Fruit fly (Drosophila melanogaster): ENCODE results near the gene PIG-P.

Gene PIG-P

DNA sequence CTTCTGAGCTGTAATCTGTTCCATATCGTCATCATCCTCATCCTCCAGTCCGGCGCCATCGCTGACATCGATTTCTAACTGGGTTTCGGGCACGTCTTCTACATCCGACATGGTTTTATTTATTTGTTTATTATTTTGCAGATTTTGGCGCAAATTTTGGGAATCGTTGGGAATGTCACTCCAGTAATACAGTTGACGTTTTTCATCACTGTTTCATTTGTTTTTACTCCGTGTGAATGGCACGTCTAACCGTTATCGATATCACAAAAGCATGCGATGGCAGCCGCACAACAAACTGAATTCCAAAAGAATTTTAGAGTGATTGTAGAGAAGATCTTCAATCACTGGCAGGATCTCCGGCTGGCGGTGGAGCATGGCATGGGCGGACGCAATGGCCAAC lies 1.6 kb downstream of the PIG-P start, which contains the start of the genes Sld5 and CG14543 (continued):
- TF ChIP-seq CG4707 (GFP tag; optimal IDR thresholded peaks at IDR 0.05) (no peak), klu (GFP tag; IDR thresholded peaks at IDR 0.05) (no peak), crol (GFP tag; IDR thresholded peaks at IDR 0.05) (no peak), mld (GFP tag; IDR thresholded peaks at IDR 0.05; ENCODE audit: partially characterized antibody) (0 out of 3 replicates have a peak, but pooled peaks have one; percentile 9), H15 (GFP tag; IDR thresholded peaks at IDR 0.05) (no peak), dpn (GFP tag; optimal IDR thresholded peaks at IDR 0.05) (peak; percentile 18 to 20), gt (GFP tag; IDR thresholded peaks at IDR 0.05) (no peak), tll (GFP tag; optimal IDR thresholded peaks at IDR 0.05) (no peak), CG14965 (GFP tag; optimal IDR thresholded peaks at IDR 0.05; ENCODE audit: borderline replicate concordance) (no peak), CG17385 (GFP tag; optimal IDR thresholded peaks at IDR 0.05) (peak; percentile 45), sr (GFP tag; IDR thresholded peaks at IDR 0.05) (no peak), CG6689 (GFP tag; IDR thresholded peaks at IDR 0.05) (peak; percentile 27; the same call in 1 of the 2 replicates), slou (GFP tag; optimal IDR thresholded peaks at IDR 0.05) (no peak), luna (GFP tag; optimal IDR thresholded peaks at IDR 0.05) (no peak), CG12155 (GFP tag; optimal IDR thresholded peaks at IDR 0.05) (peak; percentile 12), CG17802 (tag; optimal IDR thresholded peaks at IDR 0.05) (no peak), CG8924 (tag; optimal IDR thresholded peaks at IDR 0.05) (peak; percentile 13), CG17829 (tag; optimal IDR thresholded peaks at IDR 0.05) (peak; percentile 20), D (optimal IDR thresholded peaks at IDR 0.05) (no peak), D (GFP tag; optimal IDR thresholded peaks at IDR 0.05) (no peak), CG10321 (GFP tag; IDR thresholded peaks at IDR 0.05) (no peak), CG12104 (GFP tag; optimal IDR thresholded peaks at IDR 0.05) (no peak), pho (GFP tag; optimal IDR thresholded peaks at IDR 0.05) (no peak), stwl (tag; optimal IDR thresholded peaks at IDR 0.05) (peak; percentile 69), twi (tag; optimal IDR thresholded peaks at IDR 0.05) (no peak), CG34376 (GFP tag; optimal IDR thresholded peaks at IDR 0.05) (no peak), CG3726 (GFP tag; IDR thresholded peaks at IDR 0.05) (no peak), bcd (GFP tag; optimal IDR thresholded peaks at IDR 0.05) (peak; percentile 6), CrebB (tag; optimal IDR thresholded peaks at IDR 0.05) (no peak), maf-S (GFP tag; optimal IDR thresholded peaks at IDR 0.05) (no peak), Atf3 (GFP tag; optimal IDR thresholded peaks at IDR 0.05) (no peak), CG33213 (GFP tag; optimal IDR thresholded peaks at IDR 0.05) (peak; percentile 42), CG10431 (GFP tag; optimal IDR thresholded peaks at IDR 0.05) (no peak), CG3847 (GFP tag; IDR thresholded peaks at IDR 0.05) (0 out of 2 replicates have a peak, but pooled peaks have one; percentile 17), tap (tag; optimal IDR thresholded peaks at IDR 0.05) (no peak), Xbp1 (GFP tag; optimal IDR thresholded peaks at IDR 0.05) (peak; percentile 27), unc-4 (GFP tag; IDR thresholded peaks at IDR 0.05; ENCODE audit: partially characterized antibody) (0 out of 2 replicates have a peak, but pooled peaks have one; percentile 25), usp (GFP tag; optimal IDR thresholded peaks at IDR 0.05) (no peak), CG13123 (GFP tag; optimal IDR thresholded peaks at IDR 0.05) (no peak), bowl (GFP tag; IDR thresholded peaks at IDR 0.05) (no peak), gce (GFP tag; IDR thresholded peaks at IDR 0.05) (no peak), HmgZ (tag; optimal IDR thresholded peaks at IDR 0.05) (peak; percentile 38), MBD-R2 (GFP tag; IDR thresholded peaks at IDR 0.05) (peak; percentile 84), CG11560 (tag; IDR thresholded peaks at IDR 0.05) (no peak), crc (GFP tag; optimal IDR thresholded peaks at IDR 0.05) (no peak), CG6765 (GFP tag; optimal IDR thresholded peaks at IDR 0.05) (no peak), CG15011 (GFP tag; optimal IDR thresholded peaks at IDR 0.05) (no peak), CG2712 (tag; optimal IDR thresholded peaks at IDR 0.05) (no peak), fd96Cb (tag; optimal IDR thresholded peaks at IDR 0.05) (no peak), CG9817 (tag; optimal IDR thresholded peaks at IDR 0.05) (no peak), bigmax (GFP tag; optimal IDR thresholded peaks at IDR 0.05) (peak; percentile 35), C15 (GFP tag; IDR thresholded peaks at IDR 0.05) (no peak)

Data from whole organism, embryonic.